Fruit fly (Drosophila melanogaster) whole organism, wandering third instar larva: ENCODE data around the gene AP-1-2beta.

Experiments used
- OdsH ChIP-seq: fragments of 200-800 bp; sonication (Bioruptor generic); optimal IDR thresholded peaks from 2 replicates; lab custom pipeline; 2016; ENCODE audit warnings: missing biosample characterization, mild to moderate bottlenecking, missing genetic modification characterization
- fru ChIP-seq: fragments of 200-800 bp; sonication (Bioruptor generic); optimal IDR thresholded peaks from 3 replicates; lab custom pipeline; 2016; ENCODE audit warnings: missing biosample characterization, mild to moderate bottlenecking, missing genetic modification characterization
- pan ChIP-seq: fragments of >200 bp; optimal IDR thresholded peaks from 2 replicates; lab custom pipeline; 2017

DNA sequence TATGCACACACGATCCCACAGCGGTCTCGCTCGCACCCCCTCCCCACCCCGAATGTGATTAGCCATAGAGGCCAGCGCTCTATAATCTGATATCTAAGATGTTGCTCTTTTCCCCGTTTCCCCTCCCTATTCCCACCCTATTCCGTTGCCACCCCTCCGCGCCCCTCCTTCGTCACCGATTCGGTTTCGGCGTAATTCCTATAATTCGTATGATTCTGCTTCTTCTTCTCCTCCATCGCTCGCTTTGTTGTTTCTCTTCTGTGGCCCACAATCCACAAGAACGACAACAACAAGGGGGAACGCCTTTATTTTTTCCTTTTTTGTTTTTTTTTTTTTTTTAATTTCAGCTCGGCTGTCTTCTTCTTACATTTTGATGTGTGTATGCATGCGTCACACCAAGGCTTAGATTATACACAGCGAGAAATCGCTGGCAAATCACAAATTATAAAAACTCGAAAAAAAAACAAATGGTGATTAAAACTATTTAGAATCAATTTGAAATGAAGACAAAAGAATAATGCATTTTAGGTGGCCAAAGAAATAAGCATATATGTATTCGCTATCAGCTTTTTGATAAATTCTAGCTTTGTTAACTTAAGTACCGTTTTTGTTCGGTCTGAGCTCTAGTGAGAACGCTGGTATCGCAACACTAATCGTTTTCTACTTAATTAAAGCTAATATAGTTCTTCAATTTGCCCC, 39.2 kb downstream of the AP-1-2beta start:
- TF ChIP-seq fru (GFP tag; lab: Kevin White, UChicago) = peak; percentile 69
- TF ChIP-seq OdsH (GFP tag; lab: Kevin White, UChicago) = no peak
- no peak for TF ChIP-seq pan (lab: Kevin White, UChicago)
